Worm (Caenorhabditis elegans) whole organism, mixed stage, embryonic: ENCODE results near the gene madf-11.
A peak's percentile ranks its signal among the peaks of the same experiment; 100 is the strongest.

Experiments
- M03D4.4 ChIP-seq: sonication (generic microtip); optimal IDR thresholded peaks from 2 replicates; lab custom pipeline; 2017; ENCODE audit warnings: mild to moderate bottlenecking, missing genetic modification characterization, missing compliant biosample characterization
- bed-3 ChIP-seq: fragments of 200-800 bp; sonication (Bioruptor generic); optimal IDR thresholded peaks from 3 replicates; lab custom pipeline; 2018; ENCODE audit warnings: mild to moderate bottlenecking, missing genetic modification characterization, moderate library complexity, missing compliant biosample characterization
- blmp-1 ChIP-seq: fragments of 150-350 bp; optimal IDR thresholded peaks from 2 replicates; lab custom pipeline; 2014; ENCODE audit warnings: missing biosample characterization, missing genetic modification characterization
- ceh-43 ChIP-seq: fragments of 200-800 bp; sonication (Bioruptor generic); optimal IDR thresholded peaks from 2 replicates; lab custom pipeline; 2018; ENCODE audit warnings: mild to moderate bottlenecking, missing genetic modification characterization, moderate library complexity, missing compliant biosample characterization
- ceh-83 ChIP-seq: fragments of 200-800 bp; sonication (Bioruptor generic); optimal IDR thresholded peaks from 2 replicates; lab custom pipeline; 2018; ENCODE audit warnings: mild to moderate bottlenecking, missing genetic modification characterization, missing compliant biosample characterization
- ces-1 ChIP-seq: fragments of 150-350 bp; optimal IDR thresholded peaks from 2 replicates; lab custom pipeline; 2014; ENCODE audit warnings: missing biosample characterization, missing genetic modification reagents, missing genetic modification characterization
- cnd-1 ChIP-seq: fragments of 200-800 bp; sonication (Bioruptor generic); optimal IDR thresholded peaks from 2 replicates; lab custom pipeline; 2018; ENCODE audit warnings: mild to moderate bottlenecking, missing genetic modification characterization, missing compliant biosample characterization
- elt-1 ChIP-seq: sonication (generic microtip); optimal IDR thresholded peaks from 2 replicates; lab custom pipeline; 2017; ENCODE audit warnings: missing genetic modification characterization, mild to moderate bottlenecking, missing compliant biosample characterization, antibody characterized with exemption, moderate library complexity, borderline replicate concordance; ENCODE audit not compliant: insufficient read depth
- elt-3 ChIP-seq: fragments of 150-350 bp; optimal IDR thresholded peaks from 2 replicates; lab custom pipeline; 2014; ENCODE audit warnings: missing biosample characterization, missing genetic modification characterization
- ham-2 ChIP-seq: fragments of 200-800 bp; sonication (Bioruptor generic); optimal IDR thresholded peaks from 2 replicates; lab custom pipeline; 2018; ENCODE audit warnings: mild to moderate bottlenecking, missing genetic modification characterization, missing compliant biosample characterization
- hlh-1 ChIP-seq: fragments of 150-350 bp; optimal IDR thresholded peaks from 2 replicates; lab custom pipeline; 2014; ENCODE audit warnings: missing biosample characterization, missing genetic modification reagents, missing genetic modification characterization
- lin-13 ChIP-seq: fragments of 150-350 bp; optimal IDR thresholded peaks from 2 replicates; lab custom pipeline; 2014; ENCODE audit warnings: missing biosample characterization, missing genetic modification characterization
- lsy-2 ChIP-seq: fragments of 150-350 bp; optimal IDR thresholded peaks from 2 replicates; lab custom pipeline; 2014; ENCODE audit warnings: missing biosample characterization, missing genetic modification characterization
- mep-1 ChIP-seq: fragments of 150-350 bp; optimal IDR thresholded peaks from 2 replicates; lab custom pipeline; 2017; ENCODE audit warnings: missing biosample characterization, missing genetic modification reagents, missing genetic modification characterization, inconsistent platforms
- mls-2 ChIP-seq: sonication (generic microtip); optimal IDR thresholded peaks from 2 replicates; lab custom pipeline; 2016; ENCODE audit warnings: mild to moderate bottlenecking, missing genetic modification characterization, moderate library complexity, missing compliant biosample characterization
- nhr-2 ChIP-seq: fragments of 150-350 bp; optimal IDR thresholded peaks from 2 replicates; lab custom pipeline; 2014; ENCODE audit warnings: missing biosample characterization, missing genetic modification characterization
- nhr-237 ChIP-seq: fragments of 150-350 bp; optimal IDR thresholded peaks from 2 replicates; lab custom pipeline; 2014; ENCODE audit warnings: missing biosample characterization, missing genetic modification characterization
- nhr-28 ChIP-seq: fragments of 150-350 bp; optimal IDR thresholded peaks from 2 replicates; lab custom pipeline; 2014; ENCODE audit warnings: missing biosample characterization, missing genetic modification characterization
- pha-4 ChIP-seq: fragments of 150-350 bp; optimal IDR thresholded peaks from 2 replicates; lab custom pipeline; 2018; ENCODE audit warnings: missing biosample characterization, missing genetic modification reagents, missing genetic modification characterization
- snpc-4 ChIP-seq: fragments of 150-350 bp; optimal IDR thresholded peaks from 2 replicates; lab custom pipeline; 2014; ENCODE audit warnings: missing biosample characterization, missing genetic modification characterization
- sptf-1 ChIP-seq: sonication (generic microtip); optimal IDR thresholded peaks from 2 replicates; lab custom pipeline; 2017; ENCODE audit warnings: mild to moderate bottlenecking, missing genetic modification characterization, moderate library complexity, missing compliant biosample characterization
- tbx-8 ChIP-seq: fragments of 200-800 bp; sonication (Bioruptor generic); optimal IDR thresholded peaks from 2 replicates; lab custom pipeline; 2018; ENCODE audit warnings: mild to moderate bottlenecking, missing genetic modification characterization, moderate library complexity, missing compliant biosample characterization
- unc-120 ChIP-seq: sonication (generic microtip); optimal IDR thresholded peaks from 2 replicates; lab custom pipeline; 2017; ENCODE audit warnings: missing genetic modification characterization, missing compliant biosample characterization; ENCODE audit not compliant: poor library complexity, severe bottlenecking
- unc-39 ChIP-seq: fragments of 150-350 bp; optimal IDR thresholded peaks from 2 replicates; lab custom pipeline; 2014; ENCODE audit warnings: missing biosample characterization, missing genetic modification characterization
- unc-62 ChIP-seq: fragments of 150-350 bp; optimal IDR thresholded peaks from 2 replicates; lab custom pipeline; 2014; ENCODE audit warnings: missing biosample characterization, missing genetic modification reagents, missing genetic modification characterization
- zip-8 ChIP-seq: fragments of 150-350 bp; optimal IDR thresholded peaks from 2 replicates; lab custom pipeline; 2014; ENCODE audit warnings: missing biosample characterization, missing genetic modification characterization
- ztf-11 ChIP-seq: fragments of 150-350 bp; optimal IDR thresholded peaks from 2 replicates; lab custom pipeline; 2014; ENCODE audit warnings: missing biosample characterization, missing genetic modification characterization

Gene madf-11

DNA sequence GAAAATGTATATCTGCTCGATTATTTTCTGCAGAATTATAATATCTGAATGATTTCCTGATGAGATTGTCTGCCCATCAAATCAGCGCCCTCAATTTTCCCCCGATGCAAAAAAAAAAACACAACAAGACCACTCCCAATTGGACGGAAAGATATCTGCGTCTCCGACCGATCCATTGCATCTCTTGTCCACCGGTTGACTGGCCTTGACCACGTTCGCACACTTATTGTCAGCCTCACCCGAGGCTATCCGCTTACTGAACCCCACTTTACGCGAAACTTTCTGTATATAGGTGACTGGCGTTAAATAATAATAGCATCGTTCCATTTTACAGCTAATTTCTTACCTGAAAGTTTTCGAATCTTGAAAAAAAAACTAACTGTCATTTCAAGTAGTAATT, 8.9 kb downstream of the madf-11 start:
- TF ChIP-seq ham-2, result peak; percentile 48
- TF ChIP-seq lsy-2 (tag; lab: Kevin White, UChicago), result no peak
- TF ChIP-seq nhr-2, result peak; percentile 38

- TF ChIP-seq mep-1 (tag; lab: Kevin White, UChicago) (peak; percentile 71), lin-13 (tag; lab: Kevin White, UChicago) (peak; percentile 55), pha-4 (peak; percentile 41), ham-2 (no peak), elt-1 (tag; lab: Kevin White, UChicago) (no peak), lsy-2 (tag; lab: Kevin White, UChicago) (peak; percentile 76), unc-62 (no peak), unc-120 (tag; lab: Kevin White, UChicago) (peak; percentile 20), nhr-237 (tag; lab: Kevin White, UChicago) (no peak), tbx-8 (GFP tag; lab: Kevin White, UChicago) (no peak), blmp-1 (tag; lab: Kevin White, UChicago) (no peak), nhr-28 (tag; lab: Kevin White, UChicago) (no peak), M03D4.4 (tag; lab: Kevin White, UChicago) (no peak), snpc-4 (tag; lab: Kevin White, UChicago) (no peak)
Measured at ce11 chrIII:5591668-5592149, 11.6 kb downstream of the madf-11 start, which contains the start of the genes ddx-15 and ucr-1. ddx-15 (minus strand) TSS chrIII:5591718. ucr-1 (plus strand) TSS chrIII:5592135.

ce11 chrIII:5588746-5589145, 14.5 kb downstream of the madf-11 start:
- TF ChIP-seq mls-2 (no peak), ceh-83 (no peak), pha-4 (no peak), snpc-4 (tag; lab: Kevin White, UChicago) (no peak), lin-13 (tag; lab: Kevin White, UChicago) (no peak)
- TF ChIP-seq, all 35 proteins: peak for 0

DNA sequence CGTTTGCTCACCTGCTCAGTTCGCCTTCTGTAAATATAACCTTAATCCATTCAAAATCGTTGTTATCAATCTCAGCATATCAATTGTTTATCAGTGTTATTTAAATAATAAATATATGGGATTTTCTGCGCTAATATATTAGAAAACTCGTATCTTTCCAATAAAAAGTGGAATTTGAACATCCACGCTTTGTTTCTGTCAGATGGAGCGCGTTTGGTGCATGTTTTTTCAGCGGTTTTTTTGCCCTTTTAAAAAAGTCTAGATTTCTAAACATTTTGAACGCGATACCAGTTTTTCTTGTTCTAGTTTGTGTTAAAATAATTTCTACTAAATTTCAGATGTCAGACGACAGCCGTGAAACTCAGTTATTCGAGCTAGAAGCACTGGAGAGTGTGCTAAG, 16.4 kb downstream of the madf-11 start, which contains the start of gene F56D2.2:
Gene F56D2.2, plus strand, starts transcription at position 339 of the 400 bp plus-strand sequence.
- TF ChIP-seq nhr-2 (peak; percentile 1), mep-1 (tag; lab: Kevin White, UChicago) (peak; percentile 37), nhr-237 (tag; lab: Kevin White, UChicago) (no peak)

DNA sequence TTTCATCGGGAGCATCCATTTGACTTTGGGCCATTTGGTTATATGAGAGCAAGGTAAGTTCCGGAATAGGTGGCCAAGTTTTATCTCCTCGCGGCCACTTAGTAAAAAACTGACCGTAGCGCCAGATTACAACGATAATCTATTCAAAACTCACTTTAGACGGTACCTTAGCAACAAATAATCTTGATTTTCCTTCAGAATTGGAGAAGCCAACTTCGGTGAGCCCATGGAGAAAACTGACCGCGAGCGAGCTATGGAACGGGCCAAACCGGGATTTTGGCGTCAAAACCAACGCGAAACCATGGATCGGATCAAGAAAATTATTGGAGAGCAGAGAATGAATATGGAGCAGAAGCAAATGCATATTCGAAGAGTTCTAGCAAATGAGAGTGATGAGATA, 17.6 kb downstream of the madf-11 start:
- TF ChIP-seq unc-39 (tag; lab: Kevin White, UChicago) (no peak), nhr-28 (tag; lab: Kevin White, UChicago) (no peak), sptf-1 (tag; lab: Kevin White, UChicago) (no peak), zip-8 (no peak), elt-3 (tag; lab: Kevin White, UChicago) (no peak)

DNA sequence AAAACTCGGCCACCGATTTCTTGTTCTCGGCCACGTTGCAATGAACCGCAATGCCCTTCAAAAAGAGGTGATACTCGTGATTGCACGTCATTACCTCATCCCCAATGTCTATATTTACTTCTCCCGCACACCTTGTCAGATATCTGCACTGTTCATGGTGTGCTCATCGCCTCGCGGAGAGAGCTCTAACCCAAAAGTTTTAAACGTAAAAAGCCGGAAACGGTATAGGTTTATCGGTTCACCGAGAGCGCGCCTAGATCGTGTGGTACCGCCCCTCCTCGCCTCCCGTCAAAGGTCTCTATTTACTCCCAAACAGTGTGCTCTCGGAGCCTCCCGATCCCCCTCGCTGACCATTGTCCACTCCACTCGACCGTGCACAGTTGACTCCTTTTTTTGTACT, 18.6 kb downstream of the madf-11 start, which contains the start of gene F56D2.3:
Gene F56D2.3, plus strand, starts transcription at position 301 of the 400 bp plus-strand sequence.
- peak; percentile 5 for TF ChIP-seq cnd-1 (tag; lab: Kevin White, UChicago)
- no peak for TF ChIP-seq ham-2

DNA sequence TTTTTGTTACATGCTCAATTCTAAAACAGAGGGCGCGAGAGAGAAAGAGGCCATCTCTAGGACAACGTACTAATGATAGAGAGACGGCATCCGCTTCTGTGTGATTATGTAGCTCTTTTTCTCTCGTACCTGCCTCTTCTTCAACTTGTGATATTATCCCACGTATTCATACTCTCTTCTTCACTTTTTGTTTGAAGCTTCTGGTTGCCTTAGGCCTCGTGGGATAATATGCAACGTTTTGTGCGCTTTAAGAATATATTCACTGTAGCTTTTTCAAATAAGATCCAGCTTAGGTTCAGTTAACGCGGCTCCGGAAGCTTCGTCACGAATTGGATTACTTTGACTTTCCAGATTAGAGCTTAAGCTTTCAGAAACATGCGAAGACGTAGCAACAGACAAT, 20.5 kb downstream of the madf-11 start, which contains the start of the genes F56D2.8 and uev-2:
Gene F56D2.8, minus strand, starts transcription at position 101 of the 400 bp plus-strand sequence.
Gene uev-2, plus strand, starts transcription at position 360 of the 400 bp plus-strand sequence.
- no peak for TF ChIP-seq zip-8
- no peak for TF ChIP-seq bed-3 (GFP tag; lab: Kevin White, UChicago)
- no peak for TF ChIP-seq elt-3 (tag; lab: Kevin White, UChicago)
- TF ChIP-seq tbx-8 (GFP tag; lab: Kevin White, UChicago), result no peak
- no peak for TF ChIP-seq nhr-28 (tag; lab: Kevin White, UChicago)
- TF ChIP-seq mep-1 (tag; lab: Kevin White, UChicago), result no peak

DNA sequence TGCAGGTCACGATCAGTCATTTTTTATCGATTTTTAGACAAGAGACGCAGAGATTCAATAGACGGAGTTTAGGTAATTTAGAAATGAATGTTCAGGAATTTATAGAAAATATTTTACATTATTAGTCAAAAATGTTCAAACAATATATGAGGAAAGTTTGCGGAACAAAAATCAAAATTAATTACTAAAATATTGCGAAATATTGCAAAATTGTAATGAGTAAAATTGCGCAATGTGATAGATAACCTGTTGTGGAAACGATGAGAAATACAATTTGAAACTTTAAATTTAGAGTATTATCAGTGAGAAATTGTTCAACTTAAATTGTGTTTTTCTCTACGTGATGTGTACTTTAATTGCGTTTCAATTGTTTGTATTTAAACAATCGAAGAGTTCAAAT, 22.2 kb downstream of the madf-11 start, which contains the start of gene F56D2.5:
Gene F56D2.5, minus strand, starts transcription at position 371 of the 400 bp plus-strand sequence.
- TF ChIP-seq snpc-4 (tag; lab: Kevin White, UChicago) (no peak), unc-62 (no peak), hlh-1 (tag; lab: Kevin White, UChicago) (no peak), ztf-11 (tag; lab: Kevin White, UChicago) (no peak), ceh-43 (no peak), unc-39 (tag; lab: Kevin White, UChicago) (no peak), elt-3 (tag; lab: Kevin White, UChicago) (no peak), ces-1 (GFP tag; lab: Kevin White, UChicago) (no peak)
